Worm (Caenorhabditis elegans): ENCODE measurements around the gene K08C7.4.

K08C7.4 gene

ce11 chrIV:10701866-10702458, 21.7 kb upstream of the K08C7.4 start:
- peak; percentile 88 for TF ChIP-seq nhr-85 (tag)
- no peak for TF ChIP-seq sptf-1 (tag; optimal IDR thresholded peaks at IDR 0.05)
- TF ChIP-seq unc-86 (tag; optimal IDR thresholded peaks at IDR 0.05) = no peak
- no peak for TF ChIP-seq pag-3 (tag; optimal IDR thresholded peaks at IDR 0.05; ENCODE audit: borderline replicate concordance, insufficient read depth)
- TF ChIP-seq snpc-4 (tag; optimal IDR thresholded peaks at IDR 0.05) = no peak
- peak in 1 of 2 experiments; percentile 53 for TF ChIP-seq lin-35 (GFP tag; optimal IDR thresholded peaks at IDR 0.05)
- no peak for TF ChIP-seq nhr-47 (tag; optimal IDR thresholded peaks at IDR 0.05)
- TF ChIP-seq ztf-11 (tag; optimal IDR thresholded peaks at IDR 0.05) = no peak
- no peak for TF ChIP-seq xbp-1 (tag; optimal IDR thresholded peaks at IDR 0.05)
- no peak for TF ChIP-seq lin-39 (tag; optimal IDR thresholded peaks at IDR 0.05)
- no peak for TF ChIP-seq nhr-76 (tag; optimal IDR thresholded peaks at IDR 0.05)
- TF ChIP-seq nhr-71 (tag; optimal IDR thresholded peaks at IDR 0.05) = peak; percentile 54
- no peak for TF ChIP-seq ceh-82 (tag; optimal IDR thresholded peaks at IDR 0.05)
- no peak for TF ChIP-seq efl-1 (optimal IDR thresholded peaks at IDR 0.05)
- peak in 1 of 2 experiments; percentile 51 for TF ChIP-seq efl-1 (GFP tag; optimal IDR thresholded peaks at IDR 0.05 in 1 of 2)
- TF ChIP-seq alr-1 (tag; optimal IDR thresholded peaks at IDR 0.05; ENCODE audit: borderline replicate concordance) = no peak
- no peak for TF ChIP-seq nhr-77 (tag; optimal IDR thresholded peaks at IDR 0.05)
- no peak for TF ChIP-seq skn-1 (tag; optimal IDR thresholded peaks at IDR 0.05)
- no peak for TF ChIP-seq nhr-12 (tag; optimal IDR thresholded peaks at IDR 0.05)
- TF ChIP-seq aha-1 (tag; optimal IDR thresholded peaks at IDR 0.05) = no peak
- TF ChIP-seq mab-9 (GFP tag; IDR thresholded peaks at IDR 0.05) = no peak
- peak; percentile 36 for TF ChIP-seq tbx-2 (tag; optimal IDR thresholded peaks at IDR 0.05)
- no peak for TF ChIP-seq ces-1 (GFP tag; optimal IDR thresholded peaks at IDR 0.05)
- TF ChIP-seq unc-30 (tag; optimal IDR thresholded peaks at IDR 0.05) = no peak
- no peak for TF ChIP-seq mdl-1 (tag; optimal IDR thresholded peaks at IDR 0.05)
- TF ChIP-seq zag-1 (tag; optimal IDR thresholded peaks at IDR 0.05) = no peak
- no peak for TF ChIP-seq hlh-4 (tag; optimal IDR thresholded peaks at IDR 0.05)
- TF ChIP-seq blmp-1 (tag; optimal IDR thresholded peaks at IDR 0.05) = peak; percentile 61
- no peak for TF ChIP-seq aly-2 (tag; optimal IDR thresholded peaks at IDR 0.05)
- TF ChIP-seq sox-4 (tag; optimal IDR thresholded peaks at IDR 0.05) = no peak
- TF ChIP-seq fos-1 (tag; optimal IDR thresholded peaks at IDR 0.05) = no peak
- TF ChIP-seq ama-1 (optimal IDR thresholded peaks at IDR 0.05) = no peak
- TF ChIP-seq snu-23 (GFP tag; optimal IDR thresholded peaks at IDR 0.05) = peak; percentile 37
- TF ChIP-seq fkh-8 (tag; optimal IDR thresholded peaks at IDR 0.05) = no peak
- TF ChIP-seq hlh-17 (GFP tag; optimal IDR thresholded peaks at IDR 0.05; ENCODE audit: borderline replicate concordance) = no peak
- TF ChIP-seq mep-1 (tag; optimal IDR thresholded peaks at IDR 0.05) = no peak
- TF ChIP-seq ceh-88 (GFP tag; IDR thresholded peaks at IDR 0.05) = no peak
- no peak for TF ChIP-seq fkh-4 (tag; optimal IDR thresholded peaks at IDR 0.05; ENCODE audit: borderline replicate concordance)
- TF ChIP-seq F16B12.6 (tag; optimal IDR thresholded peaks at IDR 0.05) = no peak
- no peak for TF ChIP-seq dpl-1 (GFP tag; optimal IDR thresholded peaks at IDR 0.05)
- TF ChIP-seq lsy-2 (tag; optimal IDR thresholded peaks at IDR 0.05) = peak in 1 of 2 experiments; percentile 67
- no peak for TF ChIP-seq lin-13 (GFP tag; optimal IDR thresholded peaks at IDR 0.05)
- TF ChIP-seq nhr-20 (tag; optimal IDR thresholded peaks at IDR 0.05) = peak; percentile 58
- TF ChIP-seq lin-14 (GFP tag; optimal IDR thresholded peaks at IDR 0.05) = peak; percentile 55
- peak in 2 of 6 experiments; percentile 45 to 78 for TF ChIP-seq elt-3 (tag; optimal IDR thresholded peaks at IDR 0.05)
- no peak for TF ChIP-seq nhr-11 (tag; optimal IDR thresholded peaks at IDR 0.05)
- TF ChIP-seq nhr-90 (tag; optimal IDR thresholded peaks at IDR 0.05; ENCODE audit: poor library complexity) = peak; percentile 21
- no peak for TF ChIP-seq ets-5 (GFP tag; IDR thresholded peaks at IDR 0.05)
- no peak for TF ChIP-seq jun-1 (tag; optimal IDR thresholded peaks at IDR 0.05)
- no peak for TF ChIP-seq ceh-63 (GFP tag; optimal IDR thresholded peaks at IDR 0.05)
- TF ChIP-seq nhr-19 (GFP tag; conservative IDR thresholded peaks at IDR 0.05) = no peak
- TF ChIP-seq dsc-1 (tag; optimal IDR thresholded peaks at IDR 0.05) = no peak
- TF ChIP-seq nhr-84 (tag; optimal IDR thresholded peaks at IDR 0.05) = no peak

All from whole organism, L1 larva.